Fruit fly (Drosophila melanogaster) whole organism: ENCODE measurements around the gene spi.

Experiments
- EcR ChIP-seq, 2 experiments: fragments of >200 bp; optimal IDR thresholded peaks; 2 replicates each; lab custom pipeline; 2017; ENCODE audit warnings: missing biosample characterization in 2 of 2, missing genetic modification characterization in 2 of 2, missing genetic modification reagents in 2 of 2
- psq ChIP-seq: fragments of >200 bp; optimal IDR thresholded peaks from 2 replicates; lab custom pipeline; 2017
- usp ChIP-seq: fragments of >200 bp; optimal IDR thresholded peaks from 2 replicates; lab custom pipeline; 2017; ENCODE audit warnings: missing biosample characterization, missing genetic modification characterization, mixed read lengths

DNA sequence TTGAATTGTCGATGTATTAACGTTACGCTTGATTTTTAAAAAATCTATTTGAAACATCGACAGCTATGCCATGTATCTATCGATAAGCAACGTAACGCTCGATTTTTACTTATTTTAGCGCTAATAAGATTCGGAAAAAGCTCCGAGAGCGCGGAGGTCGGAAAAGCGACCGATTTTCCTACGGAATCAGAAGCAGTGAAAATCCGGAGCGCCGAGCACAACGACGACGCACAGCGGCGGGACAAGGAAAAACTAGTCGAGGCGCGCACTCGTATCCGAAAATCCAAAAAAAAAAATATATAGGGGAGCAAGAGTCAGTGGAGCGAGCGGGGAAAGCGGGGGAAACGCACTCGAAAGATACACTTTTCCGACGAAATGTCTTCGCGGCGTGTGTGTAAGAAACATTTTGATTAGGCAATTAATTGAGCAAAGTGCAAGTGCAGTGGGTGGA, 58.5 kb downstream of the spi start, which contains the start of gene CG10132:
- TF ChIP-seq EcR (GFP tag; optimal IDR thresholded peaks at IDR 0.05; lab: Kevin White, UChicago): no peak
- TF ChIP-seq psq (lab: Kevin White, UChicago): no peak
- TF ChIP-seq usp (GFP tag; lab: Kevin White, UChicago): no peak
